Fruit fly (Drosophila melanogaster) whole organism, embryonic: ENCODE results near the gene CG2898.
A peak's percentile ranks its signal among the peaks of the same experiment; 100 is the strongest.

Experiments used
- ATbp ChIP-seq: fragments of 200-800 bp; sonication (Bioruptor generic); optimal IDR thresholded peaks from 2 replicates; lab custom pipeline; 2017; ENCODE audit warnings: missing biosample characterization, mild to moderate bottlenecking, missing genetic modification characterization, missing genetic modification reagents
- Ada2b ChIP-seq: fragments of 200-800 bp; sonication (Bioruptor generic); IDR thresholded peaks from 2 replicates; pipeline ENCODE4 v1.3.6; 2022; ENCODE audit warnings: missing biosample characterization, missing genetic modification characterization
- Asciz ChIP-seq: fragments of 200-800 bp; sonication (Bioruptor generic); optimal IDR thresholded peaks from 2 replicates; lab custom pipeline; 2017; ENCODE audit warnings: missing biosample characterization, mild to moderate bottlenecking, missing genetic modification characterization, missing genetic modification reagents
- CG10462 ChIP-seq: fragments of 200-800 bp; sonication (Bioruptor generic); optimal IDR thresholded peaks from 2 replicates; lab custom pipeline; 2016; ENCODE audit warnings: missing biosample characterization, missing genetic modification characterization
- CG11723 ChIP-seq: fragments of 200-800 bp; sonication (Bioruptor generic); optimal IDR thresholded peaks from 2 replicates; lab custom pipeline; 2017; ENCODE audit warnings: missing biosample characterization, mild to moderate bottlenecking, missing genetic modification characterization
- CG12071 ChIP-seq: fragments of 200-800 bp; sonication (Bioruptor generic); optimal IDR thresholded peaks from 3 replicates; lab custom pipeline; 2018; ENCODE audit warnings: missing biosample characterization, mild to moderate bottlenecking, missing genetic modification characterization
- CG12659 ChIP-seq: fragments of 200-800 bp; sonication (Bioruptor generic); optimal IDR thresholded peaks from 3 replicates; lab custom pipeline; 2017; ENCODE audit warnings: mild to moderate bottlenecking, missing biosample characterization, missing genetic modification reagents, missing genetic modification characterization
- CG1603 ChIP-seq: fragments of 200-800 bp; sonication (Bioruptor generic); optimal IDR thresholded peaks from 2 replicates; lab custom pipeline; 2019; ENCODE audit warnings: missing biosample characterization, mild to moderate bottlenecking, missing genetic modification characterization, moderate library complexity
- CG17612 ChIP-seq: fragments of 200-800 bp; sonication (Bioruptor generic); IDR thresholded peaks from 2 replicates; pipeline ENCODE4 v1.3.6; 2022; ENCODE audit warnings: missing biosample characterization, missing genetic modification characterization
- CG2678 ChIP-seq: fragments of 200-800 bp; sonication (Bioruptor generic); optimal IDR thresholded peaks from 3 replicates; lab custom pipeline; 2019; ENCODE audit warnings: missing biosample characterization, mild to moderate bottlenecking, missing genetic modification characterization, moderate library complexity
- CG2889 ChIP-seq: fragments of 200-800 bp; sonication (Bioruptor generic); IDR thresholded peaks from 3 replicates; pipeline ENCODE4 v1.3.6; 2022; ENCODE audit warnings: missing biosample characterization, missing genetic modification characterization
- CG43689 ChIP-seq: fragments of 200-800 bp; sonication (Bioruptor generic); IDR thresholded peaks from 2 replicates; pipeline ENCODE4 v1.3.6; 2022; ENCODE audit warnings: missing biosample characterization, missing genetic modification characterization
- CG7372 ChIP-seq: fragments of 200-800 bp; sonication (Bioruptor generic); IDR thresholded peaks from 2 replicates; pipeline ENCODE4 v1.3.6; 2022; ENCODE audit warnings: missing biosample characterization, missing genetic modification characterization
- CG9876 ChIP-seq: fragments of 200-800 bp; sonication (Bioruptor generic); optimal IDR thresholded peaks from 2 replicates; lab custom pipeline; 2016; ENCODE audit warnings: missing biosample characterization, missing genetic modification characterization
- D ChIP-seq, 2 experiments: fragments of 200-800 bp in 1 of 2; fragments of >200 bp in 1 of 2; sonication (Bioruptor generic) in 1 of 2; optimal IDR thresholded peaks; 2 replicates in 1 of 2; 3 replicates in 1 of 2; lab custom pipeline; 2017; ENCODE audit warnings: mild to moderate bottlenecking in 1 of 2, missing biosample characterization in 1 of 2, missing genetic modification characterization in 1 of 2, missing genetic modification reagents in 1 of 2
- Dek ChIP-seq: fragments of 200-800 bp; sonication (Bioruptor generic); optimal IDR thresholded peaks from 3 replicates; lab custom pipeline; 2019; ENCODE audit warnings: missing biosample characterization, mild to moderate bottlenecking, missing genetic modification characterization, moderate library complexity
- Ets65A ChIP-seq: fragments of 200-800 bp; sonication (Bioruptor generic); peaks from one replicate; lab custom pipeline; 2016; ENCODE audit warnings: missing biosample characterization, missing genetic modification characterization
- Fer3 ChIP-seq: fragments of 200-800 bp; sonication (Bioruptor generic); optimal IDR thresholded peaks from 2 replicates; lab custom pipeline; 2018; ENCODE audit warnings: missing biosample characterization, mild to moderate bottlenecking, missing genetic modification characterization, moderate library complexity
- Gsc ChIP-seq: fragments of 200-800 bp; sonication (Bioruptor generic); IDR thresholded peaks from 2 replicates; pipeline ENCODE4 v1.3.6; 2022; ENCODE audit warnings: missing biosample characterization, missing genetic modification characterization
- H15 ChIP-seq: fragments of 200-800 bp; sonication (Bioruptor generic); IDR thresholded peaks from 3 replicates; pipeline ENCODE4 v1.3.6; 2022; ENCODE audit warnings: missing biosample characterization, missing genetic modification characterization
- HmgD ChIP-seq: fragments of 200-800 bp; sonication (Bioruptor generic); optimal IDR thresholded peaks from 3 replicates; lab custom pipeline; 2016; ENCODE audit warnings: missing biosample characterization, missing genetic modification characterization
- Hr51 ChIP-seq, 2 experiments: fragments of 200-800 bp; sonication (Bioruptor generic); optimal IDR thresholded peaks; 2 replicates in 1 of 2; 3 replicates in 1 of 2; lab custom pipeline; 2016 to 2018; ENCODE audit warnings: missing biosample characterization in 2 of 2, missing genetic modification characterization in 2 of 2, mild to moderate bottlenecking in 1 of 2, moderate library complexity in 1 of 2
- Myb ChIP-seq: fragments of 200-800 bp; sonication (Bioruptor generic); optimal IDR thresholded peaks from 2 replicates; lab custom pipeline; 2016; ENCODE audit warnings: missing biosample characterization, missing genetic modification characterization
- NC2β ChIP-seq: fragments of 200-800 bp; sonication (Bioruptor generic); optimal IDR thresholded peaks from 2 replicates; lab custom pipeline; 2016; ENCODE audit warnings: missing biosample characterization, missing genetic modification characterization
- Pdp1 ChIP-seq, 2 experiments: fragments of 200-800 bp; sonication (Bioruptor generic); optimal IDR thresholded peaks; 3 replicates each; lab custom pipeline; 2016; ENCODE audit warnings: missing biosample characterization in 2 of 2, missing genetic modification characterization in 2 of 2, mild to moderate bottlenecking in 1 of 2, moderate library complexity in 1 of 2
- Six4 ChIP-seq: fragments of 200-800 bp; sonication (Bioruptor generic); optimal IDR thresholded peaks from 2 replicates; lab custom pipeline; 2016; ENCODE audit warnings: missing biosample characterization, missing genetic modification characterization
- Xrp1 ChIP-seq: fragments of 200-800 bp; sonication (Bioruptor generic); IDR thresholded peaks from 2 replicates; pipeline ENCODE4 v1.3.6; 2022; ENCODE audit warnings: missing biosample characterization, missing genetic modification characterization
- bbx ChIP-seq: fragments of 200-800 bp; sonication (Bioruptor generic); IDR thresholded peaks from 2 replicates; pipeline ENCODE4 v1.3.6; 2022; ENCODE audit warnings: missing biosample characterization, missing genetic modification characterization; ENCODE audit not compliant: partially characterized antibody
- cas ChIP-seq: fragments of 200-800 bp; sonication (Bioruptor generic); IDR thresholded peaks from 2 replicates; pipeline ENCODE4 v1.3.6; 2022; ENCODE audit warnings: missing biosample characterization, missing genetic modification characterization
- dmrt11E ChIP-seq: fragments of 200-800 bp; sonication (Bioruptor generic); optimal IDR thresholded peaks from 3 replicates; lab custom pipeline; 2018; ENCODE audit warnings: missing biosample characterization, mild to moderate bottlenecking, missing genetic modification characterization, moderate library complexity
- grau ChIP-seq: fragments of 200-800 bp; optimal IDR thresholded peaks from 3 replicates; lab custom pipeline; 2019; ENCODE audit warnings: missing biosample characterization, mild to moderate bottlenecking, missing genetic modification characterization, moderate library complexity
- jigr1 ChIP-seq: fragments of 200-800 bp; sonication (Bioruptor generic); IDR thresholded peaks from 3 replicates; pipeline ENCODE4 v1.3.6; 2022; ENCODE audit warnings: missing biosample characterization, missing genetic modification characterization
- jumu ChIP-seq: fragments of 200-800 bp; sonication (Bioruptor generic); optimal IDR thresholded peaks from 3 replicates; lab custom pipeline; 2016; ENCODE audit warnings: missing biosample characterization, missing genetic modification characterization
- ken ChIP-seq: fragments of 200-800 bp; sonication (Bioruptor generic); IDR thresholded peaks from 3 replicates; pipeline ENCODE4 v1.3.6; 2022; ENCODE audit warnings: missing biosample characterization, missing genetic modification characterization
- sd ChIP-seq: fragments of 200-800 bp; sonication (Bioruptor generic); optimal IDR thresholded peaks from 3 replicates; lab custom pipeline; 2018; ENCODE audit warnings: missing biosample characterization, mild to moderate bottlenecking, missing genetic modification characterization, moderate library complexity
- sens ChIP-seq: fragments of 200-800 bp; sonication (Bioruptor generic); peaks from one replicate; lab custom pipeline; 2016; ENCODE audit warnings: missing biosample characterization, missing genetic modification characterization
- so ChIP-seq: fragments of 200-800 bp; sonication (Bioruptor generic); IDR thresholded peaks from 3 replicates; pipeline ENCODE4 v1.3.6; 2022; ENCODE audit warnings: missing biosample characterization, missing genetic modification characterization
- sug ChIP-seq: fragments of 200-800 bp; optimal IDR thresholded peaks from 2 replicates; lab custom pipeline; 2019; ENCODE audit warnings: missing biosample characterization, mild to moderate bottlenecking, missing genetic modification characterization, moderate library complexity
- tin ChIP-seq: fragments of 200-800 bp; sonication (Bioruptor generic); optimal IDR thresholded peaks from 3 replicates; lab custom pipeline; 2016; ENCODE audit warnings: missing biosample characterization, missing genetic modification characterization
- toy ChIP-seq: fragments of 200-800 bp; sonication (Bioruptor generic); IDR thresholded peaks from 2 replicates; pipeline ENCODE4 v1.3.6; 2022; ENCODE audit warnings: missing biosample characterization, missing genetic modification characterization
- unpg ChIP-seq: fragments of 200-800 bp; sonication (Bioruptor generic); optimal IDR thresholded peaks from 3 replicates; lab custom pipeline; 2018; ENCODE audit warnings: missing biosample characterization, mild to moderate bottlenecking, missing genetic modification characterization, moderate library complexity
- usp ChIP-seq: fragments of >200 bp; optimal IDR thresholded peaks from 2 replicates; lab custom pipeline; 2017; ENCODE audit warnings: missing biosample characterization, missing genetic modification characterization
- zf30C ChIP-seq: fragments of 200-800 bp; sonication (Bioruptor generic); optimal IDR thresholded peaks from 3 replicates; lab custom pipeline; 2018; ENCODE audit warnings: missing biosample characterization, mild to moderate bottlenecking, missing genetic modification characterization

Gene CG2898

dm6 chrX:10364556-10365227 lies 10.5 kb upstream of the CG2898 start (continued):
- TF ChIP-seq Myb (GFP tag; lab: Kevin White, UChicago), result peak; percentile 8
- peak; percentile 23 for TF ChIP-seq dmrt11E
- TF ChIP-seq CG12659 (GFP tag; lab: Kevin White, UChicago), result no peak
- TF ChIP-seq sd (tag; lab: Kevin White, UChicago), result peak; percentile 3
- 0 out of 3 replicates have a peak, but pooled peaks have one; percentile 27 for TF ChIP-seq CG2889
- peak; percentile 6 for TF ChIP-seq Asciz (GFP tag; lab: Kevin White, UChicago)
- TF ChIP-seq CG12071 (GFP tag; lab: Kevin White, UChicago), result no peak
- TF ChIP-seq Fer3 (tag; lab: Kevin White, UChicago), result no peak
- TF ChIP-seq zf30C, result peak; percentile 44
- no peak for TF ChIP-seq cas (GFP tag; lab: Robert Waterston, UW)
- no peak for TF ChIP-seq tin (GFP tag; lab: Kevin White, UChicago)
- no peak for TF ChIP-seq Gsc (GFP tag; lab: Robert Waterston, UW)
- TF ChIP-seq CG9876 (GFP tag; lab: Kevin White, UChicago), result no peak
- TF ChIP-seq CG11723 (GFP tag; lab: Kevin White, UChicago), result no peak
- no peak for TF ChIP-seq Hr51 (GFP tag; optimal IDR thresholded peaks at IDR 0.05; lab: Kevin White, UChicago)
- peak; percentile 21 for TF ChIP-seq unpg (GFP tag; lab: Kevin White, UChicago)
- no peak for TF ChIP-seq CG17612
- TF ChIP-seq CG10462 (GFP tag; lab: Kevin White, UChicago), result peak; percentile 6
- TF ChIP-seq ATbp (GFP tag; lab: Kevin White, UChicago), result peak; percentile 30
- TF ChIP-seq Dek (tag; lab: Kevin White, UChicago), result no peak
- peak; percentile 3 for TF ChIP-seq CG2678 (tag; lab: Kevin White, UChicago)
- TF ChIP-seq grau (tag; lab: Kevin White, UChicago), result no peak
- TF ChIP-seq jumu, result no peak
- peak; percentile 22 for TF ChIP-seq CG1603
- no peak for TF ChIP-seq D (optimal IDR thresholded peaks at IDR 0.05; lab: Kevin White, UChicago)
- TF ChIP-seq D (GFP tag; optimal IDR thresholded peaks at IDR 0.05; lab: Kevin White, UChicago), result peak; percentile 7
- no peak for TF ChIP-seq jigr1 (GFP tag; lab: Robert Waterston, UW)
- TF ChIP-seq HmgD (GFP tag; lab: Kevin White, UChicago), result no peak
- TF ChIP-seq bbx (GFP tag; lab: Robert Waterston, UW), result peak; percentile 6; the same call in 1 of the 2 replicates
- TF ChIP-seq so (GFP tag; lab: Robert Waterston, UW), result 0 out of 3 replicates have a peak, but pooled peaks have one; percentile 15
- peak; percentile 57 for TF ChIP-seq sens (GFP tag; lab: Kevin White, UChicago)
- TF ChIP-seq Six4 (GFP tag; lab: Kevin White, UChicago), result no peak
- TF ChIP-seq CG7372, result no peak
- TF ChIP-seq NC2β (GFP tag; lab: Kevin White, UChicago), result no peak
- TF ChIP-seq Ets65A, result peak; percentile 43
- no peak for TF ChIP-seq CG43689 (GFP tag; lab: Robert Waterston, UW)
- TF ChIP-seq toy (GFP tag; lab: Robert Waterston, UW), result no peak
- no peak for TF ChIP-seq ken (GFP tag; lab: Robert Waterston, UW)
- TF ChIP-seq sug (tag; lab: Kevin White, UChicago), result peak; percentile 32
- TF ChIP-seq Ada2b, result no peak
- TF ChIP-seq H15, result 0 out of 3 replicates have a peak, but pooled peaks have one; percentile 15
- peak in 1 of 2 experiments; percentile 30 for TF ChIP-seq Pdp1 (GFP tag; optimal IDR thresholded peaks at IDR 0.05; lab: Kevin White, UChicago)
- TF ChIP-seq Xrp1 (GFP tag; lab: Robert Waterston, UW), result peak; percentile 26; the same call in 1 of the 2 replicates
- TF ChIP-seq usp (GFP tag; lab: Kevin White, UChicago), result no peak
